Fruit fly (Drosophila melanogaster) whole organism, embryonic: ENCODE data around the gene Prx1.

ENCODE experiments used
- Abd-B ChIP-seq: fragments of 200-800 bp; sonication (Bioruptor generic); optimal IDR thresholded peaks from 2 replicates; lab custom pipeline; 2018; ENCODE audit warnings: missing biosample characterization, mild to moderate bottlenecking, missing genetic modification characterization, moderate library complexity
- Adf1 ChIP-seq: fragments of 200-800 bp; sonication (Bioruptor generic); IDR thresholded peaks from 2 replicates; pipeline ENCODE4 v1.3.6; 2022; ENCODE audit warnings: missing biosample characterization, missing genetic modification characterization
- CG10979 ChIP-seq: fragments of 200-800 bp; sonication (Bioruptor generic); optimal IDR thresholded peaks from 2 replicates; lab custom pipeline; 2018; ENCODE audit warnings: missing biosample characterization, mild to moderate bottlenecking, missing genetic modification characterization, moderate library complexity
- CG11247 ChIP-seq: fragments of 200-800 bp; sonication (Bioruptor generic); IDR thresholded peaks from 2 replicates; pipeline ENCODE4 v1.3.6; 2022; ENCODE audit warnings: missing biosample characterization, missing genetic modification characterization
- CG14710 ChIP-seq: fragments of 200-800 bp; sonication (Bioruptor generic); optimal IDR thresholded peaks from 3 replicates; lab custom pipeline; 2019; ENCODE audit warnings: missing biosample characterization, mild to moderate bottlenecking, missing genetic modification characterization, moderate library complexity
- CG15696 ChIP-seq: fragments of 200-800 bp; sonication (Bioruptor generic); optimal IDR thresholded peaks from 2 replicates; lab custom pipeline; 2019; ENCODE audit warnings: missing biosample characterization, mild to moderate bottlenecking, missing genetic modification characterization, moderate library complexity
- CG16779 ChIP-seq: fragments of 200-800 bp; sonication (Bioruptor generic); IDR thresholded peaks from 2 replicates; pipeline ENCODE4 v1.3.6; 2022; ENCODE audit warnings: missing biosample characterization, missing genetic modification characterization
- CG1832 ChIP-seq: fragments of 200-800 bp; sonication (Bioruptor generic); optimal IDR thresholded peaks from 2 replicates; lab custom pipeline; 2017; ENCODE audit warnings: missing biosample characterization, mild to moderate bottlenecking, missing genetic modification characterization, inconsistent platforms
- CG2712 ChIP-seq: fragments of 200-800 bp; optimal IDR thresholded peaks from 3 replicates; lab custom pipeline; 2019; ENCODE audit warnings: missing biosample characterization, mild to moderate bottlenecking, missing genetic modification characterization, moderate library complexity
- CG3065 ChIP-seq: fragments of 200-800 bp; sonication (Bioruptor generic); optimal IDR thresholded peaks from 2 replicates; lab custom pipeline; 2016; ENCODE audit warnings: missing biosample characterization, missing genetic modification characterization
- CG4404 ChIP-seq: fragments of 200-800 bp; sonication (Bioruptor generic); IDR thresholded peaks from 2 replicates; pipeline ENCODE4 v1.3.6; 2022; ENCODE audit warnings: missing biosample characterization, missing genetic modification characterization
- CG6689 ChIP-seq: fragments of 200-800 bp; sonication (Bioruptor generic); IDR thresholded peaks from 2 replicates; pipeline ENCODE4 v1.3.6; 2022; ENCODE audit warnings: missing biosample characterization, missing genetic modification characterization
- CG6765 ChIP-seq: fragments of 200-800 bp; sonication (Bioruptor generic); optimal IDR thresholded peaks from 3 replicates; lab custom pipeline; 2017; ENCODE audit warnings: missing biosample characterization, mild to moderate bottlenecking, missing genetic modification characterization
- CG9727 ChIP-seq: fragments of 200-800 bp; sonication (Bioruptor generic); optimal IDR thresholded peaks from 3 replicates; lab custom pipeline; 2017; ENCODE audit warnings: missing biosample characterization, mild to moderate bottlenecking, missing genetic modification characterization
- CG9932 ChIP-seq: fragments of 200-800 bp; sonication (Bioruptor generic); IDR thresholded peaks from 2 replicates; pipeline ENCODE4 v1.3.6; 2022; ENCODE audit warnings: missing biosample characterization, missing genetic modification characterization
- Hsf ChIP-seq: fragments of 200-800 bp; sonication (Bioruptor generic); optimal IDR thresholded peaks from 3 replicates; lab custom pipeline; 2016; ENCODE audit warnings: missing biosample characterization, missing genetic modification characterization
- Med ChIP-seq: fragments of 200-800 bp; sonication (Bioruptor generic); peaks from one replicate; lab custom pipeline; 2016; ENCODE audit warnings: missing biosample characterization, missing genetic modification characterization, mild to moderate bottlenecking, inconsistent platforms, moderate library complexity
- Myb ChIP-seq: fragments of 200-800 bp; sonication (Bioruptor generic); optimal IDR thresholded peaks from 2 replicates; lab custom pipeline; 2016; ENCODE audit warnings: missing biosample characterization, missing genetic modification characterization
- Rfx ChIP-seq: fragments of 200-800 bp; sonication (Bioruptor generic); IDR thresholded peaks from 2 replicates; pipeline ENCODE4 v1.3.6; 2022; ENCODE audit warnings: missing biosample characterization, missing genetic modification characterization
- Ssrp ChIP-seq: fragments of 200-800 bp; sonication (Bioruptor generic); optimal IDR thresholded peaks from 2 replicates; lab custom pipeline; 2018; ENCODE audit warnings: missing biosample characterization, mild to moderate bottlenecking, missing genetic modification characterization, moderate library complexity
- Vsx1 ChIP-seq: fragments of 200-800 bp; sonication (Bioruptor generic); optimal IDR thresholded peaks from 2 replicates; lab custom pipeline; 2017; ENCODE audit warnings: missing biosample characterization, mild to moderate bottlenecking, missing genetic modification characterization, missing genetic modification reagents
- cad ChIP-seq: fragments of >200 bp; optimal IDR thresholded peaks from 2 replicates; lab custom pipeline; 2017; ENCODE audit warnings: missing biosample characterization, missing genetic modification characterization
- chinmo ChIP-seq: fragments of 200-800 bp; sonication (Bioruptor generic); IDR thresholded peaks from 4 replicates; pipeline ENCODE4 v1.3.6; 2022; ENCODE audit warnings: missing biosample characterization, missing genetic modification characterization; ENCODE audit not compliant: partially characterized antibody
- crol ChIP-seq: fragments of 200-800 bp; sonication (Bioruptor generic); IDR thresholded peaks from 2 replicates; pipeline ENCODE4 v1.3.6; 2022; ENCODE audit warnings: missing biosample characterization, missing genetic modification characterization
- dm ChIP-seq: fragments of 200-800 bp; sonication (Bioruptor generic); optimal IDR thresholded peaks from 3 replicates; lab custom pipeline; 2016; ENCODE audit warnings: missing biosample characterization, missing genetic modification characterization
- gcm ChIP-seq: fragments of 200-800 bp; sonication (Bioruptor generic); optimal IDR thresholded peaks from 2 replicates; lab custom pipeline; 2019; ENCODE audit warnings: missing biosample characterization, mild to moderate bottlenecking, missing genetic modification characterization, moderate library complexity
- ind ChIP-seq: fragments of 200-800 bp; sonication (Bioruptor generic); optimal IDR thresholded peaks from 3 replicates; lab custom pipeline; 2016; ENCODE audit warnings: missing biosample characterization, missing genetic modification characterization
- insv ChIP-seq, 2 experiments: fragments of 200-800 bp; sonication (Bioruptor generic); optimal IDR thresholded peaks; 3 replicates each; lab custom pipeline; 2016 to 2018; ENCODE audit warnings: missing biosample characterization in 2 of 2, missing genetic modification characterization in 2 of 2
- klu ChIP-seq: fragments of 200-800 bp; sonication (Bioruptor generic); IDR thresholded peaks from 2 replicates; pipeline ENCODE4 v1.3.6; 2022; ENCODE audit warnings: missing biosample characterization, missing genetic modification characterization
- lbe ChIP-seq: fragments of 200-800 bp; sonication (Bioruptor generic); optimal IDR thresholded peaks from 2 replicates; lab custom pipeline; 2016; ENCODE audit warnings: missing biosample characterization, mild to moderate bottlenecking, missing genetic modification characterization
- lmd ChIP-seq: fragments of 200-800 bp; sonication (Bioruptor generic); IDR thresholded peaks from 2 replicates; pipeline ENCODE4 v1.3.6; 2022; ENCODE audit warnings: missing biosample characterization, missing genetic modification characterization
- lola ChIP-seq, 3 experiments: fragments of >200 bp in 2 of 3; fragments of 200-800 bp in 1 of 3; sonication (Bioruptor generic) in 1 of 3; optimal IDR thresholded peaks; 2 replicates each; lab custom pipeline; 2017 to 2019; ENCODE audit warnings: missing biosample characterization in 3 of 3, missing genetic modification characterization in 3 of 3, mild to moderate bottlenecking in 1 of 3, moderate library complexity in 1 of 3
- lov ChIP-seq, 2 experiments: fragments of 200-800 bp in 1 of 2; fragments of >200 bp in 1 of 2; sonication (Bioruptor generic) in 1 of 2; IDR thresholded peaks in 1 of 2; optimal IDR thresholded peaks in 1 of 2; 2 replicates in 1 of 2; 3 replicates in 1 of 2; pipeline versions ENCODE4 v1.3.6 to Lab custom; 2017 to 2022; ENCODE audit warnings: missing biosample characterization in 1 of 2, missing genetic modification characterization in 1 of 2
- luna ChIP-seq: fragments of 200-800 bp; sonication (Bioruptor generic); optimal IDR thresholded peaks from 2 replicates; lab custom pipeline; 2016; ENCODE audit warnings: missing biosample characterization, missing genetic modification characterization
- prd ChIP-seq, 3 experiments: fragments of >200 bp in 2 of 3; fragments of 200-800 bp in 1 of 3; sonication (Bioruptor generic) in 1 of 3; optimal IDR thresholded peaks in 2 of 3; IDR thresholded peaks in 1 of 3; 2 replicates in 2 of 3; 3 replicates in 1 of 3; pipeline versions ENCODE4 v1.3.6 to Lab custom; 2017 to 2022; ENCODE audit warnings: missing biosample characterization in 1 of 3, missing genetic modification characterization in 1 of 3
- pros ChIP-seq: fragments of 200-800 bp; sonication (Bioruptor generic); optimal IDR thresholded peaks from 3 replicates; lab custom pipeline; 2019; ENCODE audit warnings: missing biosample characterization, mild to moderate bottlenecking, missing genetic modification characterization, moderate library complexity
- salm ChIP-seq: fragments of 200-800 bp; sonication (Bioruptor generic); optimal IDR thresholded peaks from 2 replicates; lab custom pipeline; 2018; ENCODE audit warnings: missing biosample characterization, mild to moderate bottlenecking, missing genetic modification characterization
- scrt ChIP-seq: fragments of 200-800 bp; sonication (Bioruptor generic); optimal IDR thresholded peaks from 2 replicates; lab custom pipeline; 2018; ENCODE audit warnings: missing biosample characterization, mild to moderate bottlenecking, missing genetic modification characterization, moderate library complexity
- sd ChIP-seq: fragments of 200-800 bp; sonication (Bioruptor generic); optimal IDR thresholded peaks from 3 replicates; lab custom pipeline; 2018; ENCODE audit warnings: missing biosample characterization, mild to moderate bottlenecking, missing genetic modification characterization, moderate library complexity
- sens ChIP-seq: fragments of 200-800 bp; sonication (Bioruptor generic); peaks from one replicate; lab custom pipeline; 2016; ENCODE audit warnings: missing biosample characterization, missing genetic modification characterization
- tgo ChIP-seq: fragments of 200-800 bp; sonication (Bioruptor generic); IDR thresholded peaks from 3 replicates; pipeline ENCODE4 v1.3.6; 2022; ENCODE audit warnings: missing biosample characterization, missing genetic modification characterization
- trem ChIP-seq: fragments of 200-800 bp; optimal IDR thresholded peaks from 3 replicates; lab custom pipeline; 2019; ENCODE audit warnings: missing biosample characterization, mild to moderate bottlenecking, missing genetic modification characterization, moderate library complexity
- yki ChIP-seq: fragments of >200 bp; optimal IDR thresholded peaks from 3 replicates; lab custom pipeline; 2018
- z ChIP-seq: fragments of 200-800 bp; sonication (Bioruptor generic); IDR thresholded peaks from 3 replicates; pipeline ENCODE4 v1.3.6; 2022; ENCODE audit warnings: missing biosample characterization, missing genetic modification characterization
- zf30C ChIP-seq: fragments of 200-800 bp; sonication (Bioruptor generic); optimal IDR thresholded peaks from 3 replicates; lab custom pipeline; 2018; ENCODE audit warnings: missing biosample characterization, mild to moderate bottlenecking, missing genetic modification characterization

Prx1 gene

dm6 chr3L:15230178-15230856 lies 22.7 kb downstream of the Prx1 start (continued):
- TF ChIP-seq scrt (GFP tag; lab: Kevin White, UChicago) (no peak), Ssrp (tag; lab: Kevin White, UChicago) (peak; percentile 59), CG6765 (GFP tag; lab: Kevin White, UChicago) (no peak)

- TF ChIP-seq sens (peak; percentile 69), tgo (no peak), z (peak; percentile 80), Abd-B (no peak), Med (GFP tag; lab: Kevin White, UChicago) (peak; percentile 40), CG9932 (GFP tag; lab: Robert Waterston, UW) (no peak), gcm (peak; percentile 12), Myb (GFP tag; lab: Kevin White, UChicago) (no peak), CG3065 (GFP tag; lab: Kevin White, UChicago) (no peak), chinmo (0 out of 4 replicates have a peak, but pooled peaks have one; percentile 36), crol (GFP tag; lab: Robert Waterston, UW) (peak; percentile 38; the same call in 1 of the 2 replicates), klu (GFP tag; lab: Robert Waterston, UW) (no peak), Rfx (GFP tag; lab: Robert Waterston, UW) (no peak), CG1832 (GFP tag; lab: Kevin White, UChicago) (peak; percentile 33), sd (tag; lab: Kevin White, UChicago) (peak; percentile 29)
These were observed 23.5 kb downstream of the Prx1 start for dm6 chr3L:15231167-15231566.

- TF ChIP-seq crol (GFP tag; lab: Robert Waterston, UW) (peak; percentile 37; the same call in 1 of the 2 replicates), luna (GFP tag; lab: Kevin White, UChicago) (no peak), CG2712 (tag; lab: Kevin White, UChicago) (peak; percentile 49), CG9727 (GFP tag; lab: Kevin White, UChicago) (peak; percentile 10), CG14710 (tag; lab: Kevin White, UChicago) (peak; percentile 25), CG11247 (GFP tag; lab: Robert Waterston, UW) (no peak), insv (GFP tag; optimal IDR thresholded peaks at IDR 0.05; lab: Kevin White, UChicago) (peak in 1 of 2 experiments; percentile 42), ind (no peak), Hsf (GFP tag; lab: Kevin White, UChicago) (no peak), Vsx1 (GFP tag; lab: Kevin White, UChicago) (no peak), dm (GFP tag; lab: Kevin White, UChicago) (no peak), lola (GFP tag; optimal IDR thresholded peaks at IDR 0.05; lab: Kevin White, UChicago) (peak in 1 of 3 experiments; percentile 49), lmd (no peak), lov (optimal IDR thresholded peaks at IDR 0.05; lab: Kevin White, UChicago) (no peak), lov (GFP tag; IDR thresholded peaks at IDR 0.05; lab: Robert Waterston, UW) (no peak), zf30C (GFP tag; lab: Kevin White, UChicago) (peak; percentile 84), yki (lab: Kevin White, UChicago) (no peak), lbe (no peak), trem (tag; lab: Kevin White, UChicago) (peak; percentile 8), CG16779 (GFP tag; lab: Robert Waterston, UW) (no peak), CG15696 (tag; lab: Kevin White, UChicago) (peak; percentile 76), CG6689 (GFP tag; lab: Robert Waterston, UW) (no peak), CG4404 (peak; percentile 62), CG10979 (peak; percentile 48), cad (no peak), Adf1 (no peak), prd (optimal IDR thresholded peaks at IDR 0.05; lab: Kevin White, UChicago) (no peak), prd (GFP tag; IDR thresholded peaks at IDR 0.05; lab: Robert Waterston, UW) (peak; percentile 47; the same call in 2 of the 3 replicates), salm (no peak), pros (GFP tag; lab: Kevin White, UChicago) (peak; percentile 61)
These were observed 25.0 kb downstream of the Prx1 start for dm6 chr3L:15232431-15233254.
